Worm (Caenorhabditis elegans) whole organism, young adult: ENCODE data around the gene rps-22.

Source experiments
- F33H1.4 ChIP-seq: fragments of 200-800 bp; sonication (Bioruptor generic); IDR thresholded peaks from 2 replicates; pipeline ENCODE4 v1.3.6; 2022; ENCODE audit warnings: missing genetic modification reagents, missing genetic modification characterization, missing compliant biosample characterization
- F37B4.10 ChIP-seq: fragments of 200-800 bp; sonication (Bioruptor generic); IDR thresholded peaks from 2 replicates; pipeline ENCODE4 v1.3.6; 2022; ENCODE audit warnings: missing genetic modification characterization, missing compliant biosample characterization
- F52B5.7 ChIP-seq: sonication (generic microtip); optimal IDR thresholded peaks from 2 replicates; lab custom pipeline; 2016; ENCODE audit warnings: mild to moderate bottlenecking, missing genetic modification characterization, missing compliant biosample characterization
- K11D2.4 ChIP-seq: fragments of 200-800 bp; sonication (Bioruptor generic); IDR thresholded peaks from 2 replicates; pipeline ENCODE4 v1.3.6; 2022; ENCODE audit warnings: missing genetic modification reagents, missing genetic modification characterization, missing compliant biosample characterization
- K12H6.12 ChIP-seq: fragments of 200-800 bp; sonication (Bioruptor generic); optimal IDR thresholded peaks from 2 replicates; lab custom pipeline; 2018; ENCODE audit warnings: mild to moderate bottlenecking, missing genetic modification characterization, missing compliant biosample characterization
- T07F8.4 ChIP-seq: sonication (generic microtip); optimal IDR thresholded peaks from 2 replicates; lab custom pipeline; 2016; ENCODE audit warnings: mild to moderate bottlenecking, missing genetic modification characterization, moderate library complexity, missing compliant biosample characterization
- Y56A3A.18 ChIP-seq: fragments of 200-800 bp; sonication (Bioruptor generic); IDR thresholded peaks from 2 replicates; pipeline ENCODE4 v1.3.6; 2022; ENCODE audit warnings: missing genetic modification reagents, missing genetic modification characterization, missing compliant biosample characterization
- Y79H2A.3 ChIP-seq: fragments of 200-800 bp; sonication (Bioruptor generic); conservative IDR thresholded peaks from 2 replicates; pipeline ENCODE4 v1.3.6; 2022; ENCODE audit warnings: missing genetic modification reagents, missing genetic modification characterization, missing compliant biosample characterization
- Y95B8A.8 ChIP-seq: fragments of 200-800 bp; sonication (Bioruptor generic); IDR thresholded peaks from 2 replicates; pipeline ENCODE4 v1.3.6; 2022; ENCODE audit warnings: missing genetic modification reagents, missing genetic modification characterization, missing compliant biosample characterization
- ama-1 ChIP-seq, 3 experiments: fragments of 150-350 bp in 1 of 3; sonication (generic microtip) in 2 of 3; optimal IDR thresholded peaks; 2 replicates each; lab custom pipeline; 2014 to 2018; ENCODE audit warnings: missing biosample characterization in 2 of 3, missing genetic modification characterization in 2 of 3, missing genetic modification reagents in 2 of 3
- aptf-3 ChIP-seq: fragments of 200-800 bp; sonication (Bioruptor generic); IDR thresholded peaks from 2 replicates; pipeline ENCODE4 v1.3.6; 2022; ENCODE audit warnings: missing genetic modification characterization, missing compliant biosample characterization
- atf-7 ChIP-seq: sonication (generic microtip); optimal IDR thresholded peaks from 2 replicates; lab custom pipeline; 2017; ENCODE audit warnings: mild to moderate bottlenecking, missing genetic modification characterization, missing compliant biosample characterization
- bed-1 ChIP-seq: fragments of 200-800 bp; sonication (Bioruptor generic); IDR thresholded peaks from 2 replicates; pipeline ENCODE4 v1.3.6; 2022; ENCODE audit warnings: missing genetic modification reagents, missing genetic modification characterization, missing compliant biosample characterization
- cebp-1 ChIP-seq, 2 experiments: fragments of 200-800 bp in 1 of 2; sonication (Bioruptor generic) in 1 of 2; sonication (generic microtip) in 1 of 2; IDR thresholded peaks in 1 of 2; optimal IDR thresholded peaks in 1 of 2; 2 replicates each; pipeline versions ENCODE4 v1.3.6 to Lab custom; 2017 to 2022; ENCODE audit warnings: missing compliant biosample characterization in 2 of 2, missing genetic modification characterization in 2 of 2, mild to moderate bottlenecking in 1 of 2, missing genetic modification reagents in 1 of 2, moderate library complexity in 1 of 2
- ceh-100 ChIP-seq: fragments of 200-800 bp; sonication (Bioruptor generic); IDR thresholded peaks from 2 replicates; pipeline ENCODE4 v1.3.6; 2022; ENCODE audit warnings: missing genetic modification reagents, missing genetic modification characterization, missing compliant biosample characterization
- ceh-40 ChIP-seq: fragments of 200-800 bp; sonication (Bioruptor generic); IDR thresholded peaks from 2 replicates; pipeline ENCODE4 v1.3.6; 2022; ENCODE audit warnings: missing genetic modification characterization, missing compliant biosample characterization
- dox-1 ChIP-seq: fragments of 200-800 bp; sonication (Bioruptor generic); IDR thresholded peaks from 2 replicates; pipeline ENCODE4 v1.3.6; 2022; ENCODE audit warnings: missing genetic modification reagents, missing genetic modification characterization, missing compliant biosample characterization
- ets-4 ChIP-seq: fragments of 200-800 bp; sonication (Bioruptor generic); optimal IDR thresholded peaks from 2 replicates; lab custom pipeline; 2018; ENCODE audit warnings: mild to moderate bottlenecking, missing genetic modification characterization, missing compliant biosample characterization
- hmg-1.2 ChIP-seq: fragments of 200-800 bp; sonication (Bioruptor generic); IDR thresholded peaks from 2 replicates; pipeline ENCODE4 v1.3.6; 2022; ENCODE audit warnings: missing genetic modification reagents, missing genetic modification characterization, missing compliant biosample characterization
- lin-35 ChIP-seq, 3 experiments: fragments of 150-350 bp in 2 of 3; sonication (generic microtip) in 1 of 3; optimal IDR thresholded peaks; 2 replicates each; lab custom pipeline; 2014 to 2018; ENCODE audit warnings: missing biosample characterization in 3 of 3, missing genetic modification characterization in 3 of 3, missing genetic modification reagents in 3 of 3
- madf-3 ChIP-seq: fragments of 200-800 bp; sonication (Bioruptor generic); IDR thresholded peaks from 2 replicates; pipeline ENCODE4 v1.3.6; 2022; ENCODE audit warnings: missing genetic modification reagents, missing genetic modification characterization, missing compliant biosample characterization
- madf-6 ChIP-seq: fragments of 200-800 bp; sonication (Bioruptor generic); IDR thresholded peaks from 2 replicates; pipeline ENCODE4 v1.3.6; 2022; ENCODE audit warnings: missing genetic modification reagents, missing genetic modification characterization, missing compliant biosample characterization
- mes-4 ChIP-seq: sonication (generic microtip); optimal IDR thresholded peaks from 2 replicates; lab custom pipeline; 2016; ENCODE audit warnings: missing genotype, missing genetic modification characterization, missing compliant biosample characterization
- nhr-120 ChIP-seq: fragments of 200-800 bp; sonication (Bioruptor generic); IDR thresholded peaks from 2 replicates; pipeline ENCODE4 v1.3.6; 2022; ENCODE audit warnings: missing genetic modification characterization, missing compliant biosample characterization
- nhr-27 ChIP-seq: fragments of 200-800 bp; sonication (Bioruptor generic); optimal IDR thresholded peaks from 2 replicates; lab custom pipeline; 2018; ENCODE audit warnings: mild to moderate bottlenecking, missing genetic modification characterization, moderate library complexity, missing compliant biosample characterization
- sea-2 ChIP-seq: fragments of 200-800 bp; sonication (Bioruptor generic); IDR thresholded peaks from 2 replicates; pipeline ENCODE4 v1.3.6; 2022; ENCODE audit warnings: missing genetic modification characterization, missing compliant biosample characterization
- snpc-1.1 ChIP-seq: sonication (generic microtip); optimal IDR thresholded peaks from 2 replicates; lab custom pipeline; 2017; ENCODE audit warnings: missing genetic modification characterization, mild to moderate bottlenecking, missing compliant biosample characterization, antibody characterized with exemption, moderate library complexity, missing genotype, missing genetic modification reagents; ENCODE audit not compliant: insufficient read depth
- snpc-1.3 ChIP-seq: sonication (generic microtip); optimal IDR thresholded peaks from 2 replicates; lab custom pipeline; 2017; ENCODE audit warnings: missing genetic modification characterization, mild to moderate bottlenecking, missing compliant biosample characterization, antibody characterized with exemption, moderate library complexity, missing genotype, missing genetic modification reagents; ENCODE audit not compliant: insufficient read depth
- somi-1 ChIP-seq: fragments of 200-800 bp; sonication (Bioruptor generic); optimal IDR thresholded peaks from 2 replicates; lab custom pipeline; 2018; ENCODE audit warnings: mild to moderate bottlenecking, missing genetic modification characterization, missing compliant biosample characterization
- sptf-2 ChIP-seq: fragments of 200-800 bp; sonication (Bioruptor generic); optimal IDR thresholded peaks from 2 replicates; lab custom pipeline; 2018; ENCODE audit warnings: mild to moderate bottlenecking, missing genetic modification characterization, missing compliant biosample characterization
- unc-130 ChIP-seq: sonication (generic microtip); optimal IDR thresholded peaks from 2 replicates; lab custom pipeline; 2016; ENCODE audit warnings: missing genetic modification reagents, missing genetic modification characterization, missing compliant biosample characterization
- unc-62 ChIP-seq: fragments of 150-350 bp; optimal IDR thresholded peaks from 2 replicates; lab custom pipeline; 2014; ENCODE audit warnings: missing biosample characterization, missing genetic modification reagents, missing genetic modification characterization
- zfh-2 ChIP-seq: fragments of 200-800 bp; sonication (Bioruptor generic); conservative IDR thresholded peaks from 2 replicates; pipeline ENCODE4 v1.3.6; 2022; ENCODE audit warnings: missing genetic modification reagents, missing genetic modification characterization, missing compliant biosample characterization
- zim-3 ChIP-seq: sonication (generic microtip); optimal IDR thresholded peaks from 2 replicates; lab custom pipeline; 2017; ENCODE audit warnings: mild to moderate bottlenecking, missing genetic modification characterization, moderate library complexity, missing compliant biosample characterization
- ztf-25 ChIP-seq: fragments of 200-800 bp; sonication (Bioruptor generic); IDR thresholded peaks from 2 replicates; pipeline ENCODE4 v1.3.6; 2022; ENCODE audit warnings: missing genetic modification reagents, missing genetic modification characterization, missing compliant biosample characterization

rps-22 gene

ce11 chrIII:1962552-1962951, 12.2 kb downstream of the rps-22 start (continued):
- TF ChIP-seq lin-35 (GFP tag; optimal IDR thresholded peaks at IDR 0.05; lab: Kevin White, UChicago) (no peak), sptf-2 (GFP tag; lab: Kevin White, UChicago) (no peak), zim-3 (tag; lab: Kevin White, UChicago) (no peak), bed-1 (GFP tag; lab: Robert Waterston, UW) (no peak), ceh-40 (no peak), mes-4 (tag; lab: Kevin White, UChicago) (no peak), madf-6 (peak; percentile 69), cebp-1 (GFP tag; IDR thresholded peaks at IDR 0.05; lab: Robert Waterston, UW) (no peak), cebp-1 (tag; optimal IDR thresholded peaks at IDR 0.05; lab: Kevin White, UChicago) (no peak), unc-62 (GFP tag; lab: Kevin White, UChicago) (no peak)
- TF ChIP-seq, all 124 proteins: peak for 9

DNA sequence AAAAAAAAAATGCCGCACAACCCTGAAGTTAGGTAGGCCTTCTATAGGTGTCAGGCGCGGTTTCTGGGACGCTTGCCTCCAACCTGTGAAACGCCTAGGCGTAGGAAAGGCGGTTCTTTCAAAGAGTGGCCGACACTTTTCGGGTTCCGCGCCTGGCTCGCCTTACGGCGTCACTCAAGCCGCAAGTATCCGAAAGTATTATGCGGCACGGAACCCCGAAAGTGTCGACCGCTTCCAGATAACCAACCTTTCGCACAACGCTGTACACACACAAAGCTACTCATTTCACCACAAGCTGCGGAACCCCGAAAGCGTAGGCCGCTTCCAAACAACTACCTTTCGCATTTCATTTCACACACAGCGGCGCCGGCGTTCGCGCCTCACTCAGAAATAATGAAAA, 12.8 kb downstream of the rps-22 start:
- no peak for TF ChIP-seq bed-1 (GFP tag; lab: Robert Waterston, UW)
- no peak for TF ChIP-seq T07F8.4
- TF ChIP-seq Y79H2A.3 (GFP tag; lab: Robert Waterston, UW) = no peak
- no peak for TF ChIP-seq ets-4 (GFP tag; lab: Kevin White, UChicago)
- no peak for TF ChIP-seq somi-1 (GFP tag; lab: Kevin White, UChicago)
- TF ChIP-seq hmg-1.2 (GFP tag; lab: Robert Waterston, UW) = no peak
- TF ChIP-seq K12H6.12 (tag; lab: Kevin White, UChicago) = no peak
- no peak for TF ChIP-seq atf-7 (tag; lab: Kevin White, UChicago)
- no peak for TF ChIP-seq ceh-100
- peak; percentile 40 for TF ChIP-seq snpc-1.1
- TF ChIP-seq sea-2 = no peak
- TF ChIP-seq nhr-120 (GFP tag; lab: Robert Waterston, UW) = no peak
- peak; percentile 92; the same call in 1 of the 2 replicates for TF ChIP-seq F37B4.10 (GFP tag; lab: Robert Waterston, UW)
- no peak for TF ChIP-seq F52B5.7 (tag; lab: Kevin White, UChicago)
- peak; percentile 53 for TF ChIP-seq zfh-2 (GFP tag; lab: Robert Waterston, UW)
- TF ChIP-seq madf-3 (GFP tag; lab: Robert Waterston, UW) = no peak
- no peak for TF ChIP-seq nhr-27 (tag; lab: Kevin White, UChicago)

DNA sequence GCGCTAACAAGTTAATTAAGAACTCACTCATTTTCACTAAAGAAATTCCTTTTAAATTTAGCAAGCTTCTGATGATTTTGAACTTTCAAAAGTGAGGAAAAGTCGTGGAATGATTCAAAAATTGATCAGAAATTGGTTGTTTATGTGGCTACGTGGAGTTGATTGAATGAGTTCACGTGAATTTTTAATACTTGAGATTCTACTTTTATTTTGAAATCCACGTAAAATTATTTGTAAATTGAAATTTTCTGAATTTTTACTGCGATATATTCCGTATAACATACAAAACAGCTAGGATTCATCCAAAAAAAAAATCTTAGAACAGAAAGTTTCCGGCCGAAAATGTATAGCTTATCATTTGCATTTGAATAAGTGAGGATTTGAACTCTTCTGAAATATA, 19.5 kb downstream of the rps-22 start, which contains the start of gene moa-1:
Gene moa-1, minus strand, starts transcription at position 101 of the 400 bp plus-strand sequence.
- no peak for TF ChIP-seq ama-1 (optimal IDR thresholded peaks at IDR 0.05; lab: Kevin White, UChicago)
- no peak for TF ChIP-seq ama-1 (GFP tag; optimal IDR thresholded peaks at IDR 0.05; lab: Kevin White, UChicago)
- no peak for TF ChIP-seq Y56A3A.18
- TF ChIP-seq Y95B8A.8 (GFP tag; lab: Robert Waterston, UW) = no peak
- TF ChIP-seq snpc-1.3 (tag; lab: Kevin White, UChicago) = no peak
- TF ChIP-seq F33H1.4 = no peak
- TF ChIP-seq ztf-25 (GFP tag; lab: Robert Waterston, UW) = no peak
- TF ChIP-seq dox-1 (GFP tag; lab: Robert Waterston, UW) = no peak

DNA sequence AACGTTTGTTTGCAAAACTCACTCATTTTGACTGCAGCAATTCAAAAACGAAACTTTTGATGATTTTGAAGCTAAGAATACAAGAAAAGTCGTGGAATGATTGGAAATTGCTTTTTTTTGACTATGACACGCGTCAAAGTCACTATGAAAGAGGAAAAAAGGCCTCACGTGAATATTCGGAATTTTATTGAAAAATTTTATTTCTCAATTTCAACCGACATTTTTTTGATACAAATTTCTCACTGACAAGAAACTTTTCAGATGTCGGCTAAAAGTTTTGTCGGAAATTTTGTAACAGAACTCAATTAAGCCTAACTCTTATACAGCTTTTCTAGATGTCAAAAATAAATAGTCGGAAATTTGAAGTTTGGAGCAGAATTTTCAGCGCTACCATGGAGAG, 20.1 kb downstream of the rps-22 start, which contains the start of gene R155.5:
Gene R155.5, minus strand, starts transcription at position 101 of the 400 bp plus-strand sequence.
- TF ChIP-seq aptf-3 (GFP tag; lab: Robert Waterston, UW) (no peak), unc-130 (GFP tag; lab: Kevin White, UChicago) (no peak), K11D2.4 (GFP tag; lab: Robert Waterston, UW) (no peak)
